Worm (Caenorhabditis elegans) whole organism, early embryonic: ENCODE data around the gene C47E8.3.

Source experiments
- F13C5.2 ChIP-seq: sonication (generic microtip); optimal IDR thresholded peaks from 2 replicates; lab custom pipeline; 2017; ENCODE audit warnings: mild to moderate bottlenecking, missing genetic modification characterization, inconsistent platforms, missing compliant biosample characterization
- aly-1 ChIP-seq: sonication (generic microtip); optimal IDR thresholded peaks from 2 replicates; lab custom pipeline; 2016; ENCODE audit warnings: missing genetic modification characterization, missing compliant biosample characterization
- ama-1 ChIP-seq: fragments of 150-350 bp; optimal IDR thresholded peaks from 2 replicates; lab custom pipeline; 2014
- ceh-13 ChIP-seq: fragments of 200-800 bp; sonication (Bioruptor generic); optimal IDR thresholded peaks from 2 replicates; lab custom pipeline; 2018; ENCODE audit warnings: mild to moderate bottlenecking, missing genetic modification characterization, missing compliant biosample characterization
- ceh-36 ChIP-seq: sonication (generic microtip); optimal IDR thresholded peaks from 2 replicates; lab custom pipeline; 2016; ENCODE audit warnings: missing genetic modification characterization, inconsistent platforms, missing compliant biosample characterization
- hmg-4 ChIP-seq: fragments of 200-800 bp; sonication (Bioruptor generic); optimal IDR thresholded peaks from 2 replicates; lab custom pipeline; 2018; ENCODE audit warnings: mild to moderate bottlenecking, missing genetic modification characterization, missing compliant biosample characterization
- hnd-1 ChIP-seq: sonication (generic microtip); optimal IDR thresholded peaks from 2 replicates; lab custom pipeline; 2016; ENCODE audit warnings: missing genetic modification characterization, missing compliant biosample characterization
- pes-1 ChIP-seq: fragments of 200-800 bp; sonication (Bioruptor generic); IDR thresholded peaks from 2 replicates; pipeline ENCODE4 v1.3.6; 2022; ENCODE audit warnings: missing genetic modification reagents, missing genetic modification characterization, missing compliant biosample characterization
- scrt-1 ChIP-seq: fragments of 200-800 bp; sonication (Bioruptor generic); IDR thresholded peaks from 2 replicates; pipeline ENCODE4 v1.3.6; 2022; ENCODE audit warnings: missing genetic modification characterization, missing compliant biosample characterization
- sea-1 ChIP-seq: fragments of 200-800 bp; sonication (Bioruptor generic); conservative IDR thresholded peaks from 2 replicates; pipeline ENCODE4 v1.3.6; 2022; ENCODE audit warnings: missing genetic modification characterization, missing compliant biosample characterization
- tbx-11 ChIP-seq: fragments of 200-800 bp; sonication (Bioruptor generic); IDR thresholded peaks from 2 replicates; pipeline ENCODE4 v1.3.6; 2022; ENCODE audit warnings: missing genetic modification characterization, missing compliant biosample characterization
- tbx-37 ChIP-seq: fragments of 200-800 bp; sonication (Bioruptor generic); conservative IDR thresholded peaks from 2 replicates; pipeline ENCODE4 v1.3.6; 2022; ENCODE audit warnings: missing genetic modification reagents, missing genetic modification characterization, missing compliant biosample characterization
- tra-4 ChIP-seq: sonication (generic microtip); optimal IDR thresholded peaks from 2 replicates; lab custom pipeline; 2017; ENCODE audit warnings: missing genetic modification characterization, missing compliant biosample characterization

ce11 chrV:14685435-14686058 is 5.4 kb downstream of the C47E8.3 start, which contains the start of gene C47E8.4:
- TF ChIP-seq tbx-11 (GFP tag; lab: Robert Waterston, UW), result no peak
- peak; percentile 66 for TF ChIP-seq ama-1
- TF ChIP-seq ceh-13, result no peak
- no peak for TF ChIP-seq scrt-1 (GFP tag; lab: Robert Waterston, UW)
- no peak for TF ChIP-seq aly-1 (tag; lab: Kevin White, UChicago)
- peak; percentile 57 for TF ChIP-seq tra-4 (tag; lab: Kevin White, UChicago)
- TF ChIP-seq pes-1 (GFP tag; lab: Robert Waterston, UW), result peak; percentile 54; the same call in 1 of the 2 replicates
- TF ChIP-seq ceh-36 (tag; lab: Kevin White, UChicago), result no peak
- TF ChIP-seq hmg-4 (GFP tag; lab: Kevin White, UChicago), result peak; percentile 36
- no peak for TF ChIP-seq sea-1
- no peak for TF ChIP-seq F13C5.2 (tag; lab: Kevin White, UChicago)
- peak; percentile 75 for TF ChIP-seq tbx-37 (GFP tag; lab: Robert Waterston, UW)
- no peak for TF ChIP-seq hnd-1
